Fruit fly (Drosophila melanogaster) whole organism, embryonic: ENCODE data around the gene CG1273.

Experiments
- ATbp ChIP-seq: fragments of 200-800 bp; sonication (Bioruptor generic); optimal IDR thresholded peaks from 2 replicates; lab custom pipeline; 2017; ENCODE audit warnings: missing biosample characterization, mild to moderate bottlenecking, missing genetic modification characterization, missing genetic modification reagents
- Antp ChIP-seq: fragments of 200-800 bp; sonication (Bioruptor generic); optimal IDR thresholded peaks from 3 replicates; lab custom pipeline; 2016; ENCODE audit warnings: missing biosample characterization, missing genetic modification characterization
- BEAF-32 ChIP-seq: fragments of 200-800 bp; sonication (Bioruptor generic); optimal IDR thresholded peaks from 3 replicates; lab custom pipeline; 2017; ENCODE audit warnings: missing biosample characterization, missing genetic modification characterization, mild to moderate bottlenecking, moderate library complexity, missing genetic modification reagents
- CG10462 ChIP-seq: fragments of 200-800 bp; sonication (Bioruptor generic); optimal IDR thresholded peaks from 2 replicates; lab custom pipeline; 2016; ENCODE audit warnings: missing biosample characterization, missing genetic modification characterization
- CG13424 ChIP-seq: fragments of 200-800 bp; sonication (Bioruptor generic); optimal IDR thresholded peaks from 2 replicates; lab custom pipeline; 2019; ENCODE audit warnings: missing biosample characterization, mild to moderate bottlenecking, missing genetic modification characterization, moderate library complexity
- CG14667 ChIP-seq: fragments of 200-800 bp; sonication (Bioruptor generic); IDR thresholded peaks from 2 replicates; pipeline ENCODE4 v1.3.6; 2022; ENCODE audit warnings: missing biosample characterization, missing genetic modification characterization
- CG15073 ChIP-seq: fragments of 200-800 bp; sonication (Bioruptor generic); optimal IDR thresholded peaks from 2 replicates; lab custom pipeline; 2016; ENCODE audit warnings: missing biosample characterization, missing genetic modification characterization
- CG16815 ChIP-seq: fragments of 200-800 bp; sonication (Bioruptor generic); optimal IDR thresholded peaks from 3 replicates; lab custom pipeline; 2017; ENCODE audit warnings: missing biosample characterization, mild to moderate bottlenecking, missing genetic modification characterization
- CG17385 ChIP-seq: fragments of 200-800 bp; sonication (Bioruptor generic); optimal IDR thresholded peaks from 3 replicates; lab custom pipeline; 2018; ENCODE audit warnings: missing biosample characterization, mild to moderate bottlenecking, missing genetic modification characterization
- CG30020 ChIP-seq: fragments of 200-800 bp; optimal IDR thresholded peaks from 2 replicates; lab custom pipeline; 2019; ENCODE audit warnings: missing biosample characterization, mild to moderate bottlenecking, missing genetic modification characterization, moderate library complexity
- CG3847 ChIP-seq: fragments of 200-800 bp; sonication (Bioruptor generic); IDR thresholded peaks from 2 replicates; pipeline ENCODE4 v1.3.6; 2022; ENCODE audit warnings: missing biosample characterization, missing genetic modification characterization
- CG6654 ChIP-seq: fragments of 200-800 bp; sonication (Bioruptor generic); optimal IDR thresholded peaks from 2 replicates; lab custom pipeline; 2017; ENCODE audit warnings: missing biosample characterization, mild to moderate bottlenecking, missing genetic modification characterization
- CG7372 ChIP-seq: fragments of 200-800 bp; sonication (Bioruptor generic); IDR thresholded peaks from 2 replicates; pipeline ENCODE4 v1.3.6; 2022; ENCODE audit warnings: missing biosample characterization, missing genetic modification characterization
- CG8944 ChIP-seq: fragments of 200-800 bp; sonication (Bioruptor generic); optimal IDR thresholded peaks from 3 replicates; lab custom pipeline; 2016; ENCODE audit warnings: missing biosample characterization, missing genetic modification characterization
- CG9797 ChIP-seq: fragments of 200-800 bp; sonication (Bioruptor generic); optimal IDR thresholded peaks from 3 replicates; lab custom pipeline; 2018; ENCODE audit warnings: missing biosample characterization, mild to moderate bottlenecking, missing genetic modification characterization
- D ChIP-seq, 2 experiments: fragments of 200-800 bp in 1 of 2; fragments of >200 bp in 1 of 2; sonication (Bioruptor generic) in 1 of 2; optimal IDR thresholded peaks; 2 replicates in 1 of 2; 3 replicates in 1 of 2; lab custom pipeline; 2017; ENCODE audit warnings: mild to moderate bottlenecking in 1 of 2, missing biosample characterization in 1 of 2, missing genetic modification characterization in 1 of 2, missing genetic modification reagents in 1 of 2
- Elba2 ChIP-seq: fragments of 200-800 bp; sonication (Bioruptor generic); optimal IDR thresholded peaks from 3 replicates; lab custom pipeline; 2016; ENCODE audit warnings: missing biosample characterization, missing genetic modification characterization
- Hmr ChIP-seq: fragments of 200-800 bp; sonication (Bioruptor generic); optimal IDR thresholded peaks from 3 replicates; lab custom pipeline; 2017; ENCODE audit warnings: mild to moderate bottlenecking, missing biosample characterization, missing genetic modification reagents, missing genetic modification characterization
- Hr78 ChIP-seq, 2 experiments: fragments of 200-800 bp in 1 of 2; fragments of >200 bp in 1 of 2; sonication (Bioruptor generic) in 1 of 2; optimal IDR thresholded peaks; 2 replicates each; lab custom pipeline; 2017 to 2019; ENCODE audit warnings: missing biosample characterization in 2 of 2, missing genetic modification characterization in 2 of 2, mild to moderate bottlenecking in 1 of 2, moderate library complexity in 1 of 2
- Lhr ChIP-seq: fragments of 200-800 bp; sonication (Bioruptor generic); optimal IDR thresholded peaks from 3 replicates; lab custom pipeline; 2017; ENCODE audit warnings: mild to moderate bottlenecking, missing biosample characterization, missing genetic modification reagents, missing genetic modification characterization
- MESR4 ChIP-seq: fragments of 200-800 bp; sonication (Bioruptor generic); optimal IDR thresholded peaks from 2 replicates; lab custom pipeline; 2018; ENCODE audit warnings: missing biosample characterization, mild to moderate bottlenecking, missing genetic modification characterization, moderate library complexity
- Myb ChIP-seq: fragments of 200-800 bp; sonication (Bioruptor generic); optimal IDR thresholded peaks from 2 replicates; lab custom pipeline; 2016; ENCODE audit warnings: missing biosample characterization, missing genetic modification characterization
- Optix ChIP-seq: fragments of 200-800 bp; sonication (Bioruptor generic); IDR thresholded peaks from 3 replicates; pipeline ENCODE4 v1.3.6; 2022; ENCODE audit warnings: missing biosample characterization, missing genetic modification characterization
- Rfx ChIP-seq: fragments of 200-800 bp; sonication (Bioruptor generic); IDR thresholded peaks from 2 replicates; pipeline ENCODE4 v1.3.6; 2022; ENCODE audit warnings: missing biosample characterization, missing genetic modification characterization
- Side ChIP-seq: fragments of 200-800 bp; sonication (Bioruptor generic); optimal IDR thresholded peaks from 2 replicates; lab custom pipeline; 2016; ENCODE audit warnings: missing biosample characterization, missing genetic modification characterization
- Stat92E ChIP-seq, 3 experiments: fragments of >200 bp in 2 of 3; fragments of 200-800 bp in 1 of 3; sonication (Bioruptor generic) in 1 of 3; optimal IDR thresholded peaks; 2 replicates each; lab custom pipeline; 2017 to 2019; ENCODE audit warnings: missing biosample characterization in 3 of 3, missing genetic modification characterization in 3 of 3, mild to moderate bottlenecking in 1 of 3, moderate library complexity in 1 of 3
- Trl ChIP-seq, 3 experiments: fragments of >200 bp in 2 of 3; fragments of 200-800 bp in 1 of 3; sonication (Bioruptor generic) in 1 of 3; optimal IDR thresholded peaks; 2 replicates in 1 of 3; 3 replicates in 2 of 3; lab custom pipeline; 2016 to 2017; ENCODE audit warnings: missing biosample characterization in 1 of 3, missing genetic modification characterization in 1 of 3
- Vsx1 ChIP-seq: fragments of 200-800 bp; sonication (Bioruptor generic); optimal IDR thresholded peaks from 2 replicates; lab custom pipeline; 2017; ENCODE audit warnings: missing biosample characterization, mild to moderate bottlenecking, missing genetic modification characterization, missing genetic modification reagents
- YL-1 ChIP-seq: fragments of 200-800 bp; sonication (Bioruptor generic); optimal IDR thresholded peaks from 3 replicates; lab custom pipeline; 2017; ENCODE audit warnings: missing biosample characterization, mild to moderate bottlenecking, missing genetic modification characterization
- ap ChIP-seq: fragments of 200-800 bp; sonication (Bioruptor generic); IDR thresholded peaks from 2 replicates; pipeline ENCODE4 v1.3.6; 2022; ENCODE audit warnings: missing biosample characterization, missing genetic modification characterization
- croc ChIP-seq: fragments of 200-800 bp; sonication (Bioruptor generic); conservative IDR thresholded peaks from 3 replicates; pipeline ENCODE4 v1.3.6; 2022; ENCODE audit warnings: missing biosample characterization, missing genetic modification characterization
- dati ChIP-seq: fragments of 200-800 bp; sonication (Bioruptor generic); IDR thresholded peaks from 2 replicates; pipeline ENCODE4 v1.3.6; 2022; ENCODE audit warnings: missing biosample characterization, missing genetic modification characterization
- dysf ChIP-seq: fragments of 200-800 bp; sonication (Bioruptor generic); IDR thresholded peaks from 3 replicates; pipeline ENCODE4 v1.3.6; 2022; ENCODE audit warnings: missing biosample characterization, missing genetic modification characterization
- fd64A ChIP-seq: fragments of 200-800 bp; sonication (Bioruptor generic); optimal IDR thresholded peaks from 3 replicates; lab custom pipeline; 2018; ENCODE audit warnings: missing biosample characterization, mild to moderate bottlenecking, missing genetic modification characterization
- fru ChIP-seq: fragments of >200 bp; optimal IDR thresholded peaks from 2 replicates; lab custom pipeline; 2017
- hkb ChIP-seq, 2 experiments: fragments of 200-800 bp in 1 of 2; fragments of >200 bp in 1 of 2; sonication (Bioruptor generic) in 1 of 2; IDR thresholded peaks in 1 of 2; optimal IDR thresholded peaks in 1 of 2; 2 replicates each; pipeline versions ENCODE4 v1.3.6 to Lab custom; 2017 to 2022; ENCODE audit warnings: missing biosample characterization in 1 of 2, missing genetic modification characterization in 1 of 2
- klu ChIP-seq: fragments of 200-800 bp; sonication (Bioruptor generic); IDR thresholded peaks from 2 replicates; pipeline ENCODE4 v1.3.6; 2022; ENCODE audit warnings: missing biosample characterization, missing genetic modification characterization
- kni ChIP-seq: fragments of 200-800 bp; sonication (Bioruptor generic); optimal IDR thresholded peaks from 3 replicates; lab custom pipeline; 2017; ENCODE audit warnings: mild to moderate bottlenecking, missing biosample characterization, missing genetic modification reagents, missing genetic modification characterization
- mirr ChIP-seq: fragments of 200-800 bp; sonication (Bioruptor generic); optimal IDR thresholded peaks from 3 replicates; lab custom pipeline; 2018; ENCODE audit warnings: missing biosample characterization, mild to moderate bottlenecking, missing genetic modification characterization
- nau ChIP-seq: fragments of 200-800 bp; sonication (Bioruptor generic); optimal IDR thresholded peaks from 3 replicates; lab custom pipeline; 2017; ENCODE audit warnings: missing biosample characterization, mild to moderate bottlenecking, missing genetic modification characterization, missing genetic modification reagents
- ranshi ChIP-seq: fragments of 200-800 bp; sonication (Bioruptor generic); IDR thresholded peaks from 2 replicates; pipeline ENCODE4 v1.3.6; 2022; ENCODE audit warnings: missing biosample characterization, missing genetic modification characterization
- sim ChIP-seq: fragments of 200-800 bp; sonication (Bioruptor generic); IDR thresholded peaks from 2 replicates; pipeline ENCODE4 v1.3.6; 2022; ENCODE audit warnings: missing biosample characterization, missing genetic modification characterization
- tin ChIP-seq: fragments of 200-800 bp; sonication (Bioruptor generic); optimal IDR thresholded peaks from 3 replicates; lab custom pipeline; 2016; ENCODE audit warnings: missing biosample characterization, missing genetic modification characterization
- tna ChIP-seq: fragments of 200-800 bp; sonication (Bioruptor generic); IDR thresholded peaks from 2 replicates; pipeline ENCODE4 v1.3.6; 2022; ENCODE audit warnings: missing biosample characterization, missing genetic modification characterization; ENCODE audit not compliant: partially characterized antibody
- toy ChIP-seq: fragments of 200-800 bp; sonication (Bioruptor generic); IDR thresholded peaks from 2 replicates; pipeline ENCODE4 v1.3.6; 2022; ENCODE audit warnings: missing biosample characterization, missing genetic modification characterization
- trem ChIP-seq: fragments of 200-800 bp; optimal IDR thresholded peaks from 3 replicates; lab custom pipeline; 2019; ENCODE audit warnings: missing biosample characterization, mild to moderate bottlenecking, missing genetic modification characterization, moderate library complexity
- unpg ChIP-seq: fragments of 200-800 bp; sonication (Bioruptor generic); optimal IDR thresholded peaks from 3 replicates; lab custom pipeline; 2018; ENCODE audit warnings: missing biosample characterization, mild to moderate bottlenecking, missing genetic modification characterization, moderate library complexity

Gene CG1273

dm6 chr3L:4313299-4313698 lies 49.8 kb downstream of the CG1273 start, which contains the start of gene Claspin (continued):
- TF ChIP-seq CG14667 (GFP tag; lab: Robert Waterston, UW): no peak
- TF ChIP-seq CG7372: no peak
- peak; percentile 61 for TF ChIP-seq Side
- TF ChIP-seq dati (GFP tag; lab: Robert Waterston, UW): no peak
- TF ChIP-seq CG10462: peak; percentile 47
- TF ChIP-seq YL-1: peak; percentile 11
- TF ChIP-seq CG13424 (tag; lab: Kevin White, UChicago): peak; percentile 25
- TF ChIP-seq fd64A (GFP tag; lab: Kevin White, UChicago): no peak
- TF ChIP-seq nau: no peak
- peak; percentile 18 for TF ChIP-seq CG8944 (GFP tag; lab: Kevin White, UChicago)
- TF ChIP-seq Antp: peak; percentile 45
- TF ChIP-seq CG17385: peak; percentile 31
- TF ChIP-seq trem (tag; lab: Kevin White, UChicago): peak; percentile 38
- peak; percentile 86 for TF ChIP-seq CG3847 (GFP tag; lab: Robert Waterston, UW)
- no peak for TF ChIP-seq ATbp
- TF ChIP-seq tin (GFP tag; lab: Kevin White, UChicago): peak; percentile 13
- no peak for TF ChIP-seq Trl (optimal IDR thresholded peaks at IDR 0.05; lab: Kevin White, UChicago)
- peak; percentile 24 for TF ChIP-seq Trl (GFP tag; optimal IDR thresholded peaks at IDR 0.05; lab: Kevin White, UChicago)

dm6 chr3L:4318677-4319580 lies 55.4 kb downstream of the CG1273 start, which contains the start of gene PMP34:
TSS of gene PMP34 (plus strand) at chr3L:4318755.
- TF ChIP-seq Rfx (GFP tag; lab: Robert Waterston, UW) (no peak; the same call in 1 of the 2 replicates), hkb (optimal IDR thresholded peaks at IDR 0.05; lab: Kevin White, UChicago) (no peak), hkb (GFP tag; IDR thresholded peaks at IDR 0.05; lab: Robert Waterston, UW) (0 out of 2 replicates have a peak, but pooled peaks have one; percentile 17), dysf (GFP tag; lab: Robert Waterston, UW) (no peak), tna (GFP tag; lab: Robert Waterston, UW) (peak; percentile 22; the same call in 1 of the 2 replicates), CG6654 (GFP tag; lab: Kevin White, UChicago) (no peak), croc (GFP tag; lab: Robert Waterston, UW) (no peak), Hr78 (GFP tag; optimal IDR thresholded peaks at IDR 0.05; lab: Kevin White, UChicago) (peak in 1 of 2 experiments; percentile 83), CG16815 (no peak), MESR4 (GFP tag; lab: Kevin White, UChicago) (peak; percentile 64), klu (GFP tag; lab: Robert Waterston, UW) (no peak), BEAF-32 (GFP tag; lab: Kevin White, UChicago) (no peak), Lhr (GFP tag; lab: Kevin White, UChicago) (no peak), Optix (GFP tag; lab: Robert Waterston, UW) (no peak), Stat92E (GFP tag; optimal IDR thresholded peaks at IDR 0.05; lab: Kevin White, UChicago) (no peak), CG30020 (no peak), D (optimal IDR thresholded peaks at IDR 0.05; lab: Kevin White, UChicago) (no peak), D (GFP tag; optimal IDR thresholded peaks at IDR 0.05; lab: Kevin White, UChicago) (no peak), kni (GFP tag; lab: Kevin White, UChicago) (no peak), unpg (GFP tag; lab: Kevin White, UChicago) (no peak), CG15073 (GFP tag; lab: Kevin White, UChicago) (no peak), Elba2 (no peak), ap (no peak), Myb (GFP tag; lab: Kevin White, UChicago) (peak; percentile 35), ranshi (no peak), fru (lab: Kevin White, UChicago) (no peak), mirr (peak; percentile 40), CG9797 (GFP tag; lab: Kevin White, UChicago) (peak; percentile 46), sim (GFP tag; lab: Robert Waterston, UW) (no peak), Vsx1 (peak; percentile 34), Hmr (no peak), toy (GFP tag; lab: Robert Waterston, UW) (no peak)
